Worm (Caenorhabditis elegans) whole organism, L1 larva: ENCODE data around the gene R02F2.10.
A peak's percentile ranks its signal among the peaks of the same experiment; 100 is the strongest.

Experiments
- C04F5.9 ChIP-seq: sonication (generic microtip); optimal IDR thresholded peaks from 2 replicates; lab custom pipeline; 2016; ENCODE audit warnings: missing genetic modification characterization, missing compliant biosample characterization
- C16A3.4 ChIP-seq: fragments of 150-350 bp; optimal IDR thresholded peaks from 2 replicates; lab custom pipeline; 2014; ENCODE audit warnings: missing biosample characterization, missing genetic modification characterization
- Y116A8C.19 ChIP-seq: sonication (generic microtip); optimal IDR thresholded peaks from 2 replicates; lab custom pipeline; 2016; ENCODE audit warnings: missing compliant biosample characterization, missing genetic modification characterization, borderline replicate concordance
- aha-1 ChIP-seq: fragments of 150-350 bp; optimal IDR thresholded peaks from 2 replicates; lab custom pipeline; 2014; ENCODE audit warnings: missing biosample characterization, missing genetic modification characterization
- aly-2 ChIP-seq: fragments of 150-350 bp; optimal IDR thresholded peaks from 2 replicates; lab custom pipeline; 2014; ENCODE audit warnings: missing biosample characterization, missing genetic modification characterization
- ama-1 ChIP-seq: fragments of 150-350 bp; optimal IDR thresholded peaks from 2 replicates; lab custom pipeline; 2014
- ceh-8 ChIP-seq: fragments of 200-800 bp; sonication (Bioruptor generic); optimal IDR thresholded peaks from 2 replicates; lab custom pipeline; 2018; ENCODE audit warnings: mild to moderate bottlenecking, missing genetic modification characterization, moderate library complexity, missing compliant biosample characterization
- ceh-88 ChIP-seq: fragments of 200-800 bp; sonication (Bioruptor generic); IDR thresholded peaks from 2 replicates; pipeline ENCODE4 v1.3.6; 2022; ENCODE audit warnings: missing genetic modification characterization, missing compliant biosample characterization
- ceh-90 ChIP-seq: sonication (generic microtip); optimal IDR thresholded peaks from 2 replicates; lab custom pipeline; 2016; ENCODE audit warnings: missing genetic modification characterization, missing compliant biosample characterization
- dsc-1 ChIP-seq: sonication (generic microtip); optimal IDR thresholded peaks from 2 replicates; lab custom pipeline; 2016; ENCODE audit warnings: mild to moderate bottlenecking, missing genetic modification characterization, missing compliant biosample characterization
- efl-1 ChIP-seq, 4 experiments: fragments of 150-350 bp; optimal IDR thresholded peaks in 3 of 4; peaks in 1 of 4; 1 replicate in 1 of 4; 2 replicates in 3 of 4; lab custom pipeline; 2014; ENCODE audit warnings: missing biosample characterization in 2 of 4, missing genetic modification characterization in 2 of 4, missing genetic modification reagents in 2 of 4
- egl-27 ChIP-seq, 2 experiments: fragments of 150-350 bp in 1 of 2; sonication (generic microtip); optimal IDR thresholded peaks; 3 replicates each; lab custom pipeline; 2017 to 2018; ENCODE audit warnings: missing biosample characterization in 2 of 2, missing genetic modification characterization in 2 of 2, missing genetic modification reagents in 2 of 2
- fkh-10 ChIP-seq: sonication (generic microtip); optimal IDR thresholded peaks from 2 replicates; lab custom pipeline; 2017; ENCODE audit warnings: missing biosample characterization, missing genetic modification reagents, missing genetic modification characterization
- fos-1 ChIP-seq: fragments of 150-350 bp; optimal IDR thresholded peaks from 2 replicates; lab custom pipeline; 2014; ENCODE audit warnings: missing biosample characterization, missing genetic modification characterization
- grh-1 ChIP-seq: fragments of 200-800 bp; sonication (Bioruptor generic); IDR thresholded peaks from 2 replicates; pipeline ENCODE4 v1.3.6; 2022; ENCODE audit warnings: missing genetic modification reagents, missing genetic modification characterization, missing compliant biosample characterization
- lin-15B ChIP-seq: fragments of 150-350 bp; sonication (generic microtip); optimal IDR thresholded peaks from 3 replicates; lab custom pipeline; 2014; ENCODE audit warnings: missing biosample characterization, missing genetic modification characterization
- lin-35 ChIP-seq, 2 experiments: fragments of 150-350 bp; optimal IDR thresholded peaks; 2 replicates each; lab custom pipeline; 2014; ENCODE audit warnings: missing biosample characterization in 2 of 2, missing genetic modification characterization in 2 of 2, missing genetic modification reagents in 2 of 2
- lin-39 ChIP-seq: fragments of 150-350 bp; optimal IDR thresholded peaks from 2 replicates; lab custom pipeline; 2014; ENCODE audit warnings: missing biosample characterization, missing genetic modification reagents, missing genetic modification characterization
- lir-3 ChIP-seq: sonication (generic microtip); optimal IDR thresholded peaks from 2 replicates; lab custom pipeline; 2016; ENCODE audit warnings: mild to moderate bottlenecking, missing genetic modification characterization, moderate library complexity, missing compliant biosample characterization; ENCODE audit not compliant: poor library complexity
- lsy-2 ChIP-seq, 2 experiments: fragments of 150-350 bp; optimal IDR thresholded peaks; 2 replicates each; lab custom pipeline; 2014; ENCODE audit warnings: missing biosample characterization in 2 of 2, missing genetic modification characterization in 2 of 2
- mab-9 ChIP-seq: fragments of 200-800 bp; sonication (Bioruptor generic); IDR thresholded peaks from 2 replicates; pipeline ENCODE4 v1.3.6; 2022; ENCODE audit warnings: missing genetic modification reagents, missing genetic modification characterization, missing compliant biosample characterization
- nhr-19 ChIP-seq: fragments of 200-800 bp; sonication (Bioruptor generic); conservative IDR thresholded peaks from 2 replicates; pipeline ENCODE4 v1.3.6; 2022; ENCODE audit warnings: missing genetic modification characterization, missing compliant biosample characterization
- nhr-237 ChIP-seq: fragments of 150-350 bp; optimal IDR thresholded peaks from 2 replicates; lab custom pipeline; 2014; ENCODE audit warnings: missing biosample characterization, missing genetic modification characterization
- nhr-28 ChIP-seq: fragments of 150-350 bp; optimal IDR thresholded peaks from 2 replicates; lab custom pipeline; 2014; ENCODE audit warnings: missing biosample characterization, missing genetic modification characterization
- nhr-47 ChIP-seq: sonication (generic microtip); optimal IDR thresholded peaks from 2 replicates; lab custom pipeline; 2016; ENCODE audit warnings: mild to moderate bottlenecking, missing genetic modification characterization, moderate library complexity, missing compliant biosample characterization
- nhr-71 ChIP-seq: sonication (generic microtip); optimal IDR thresholded peaks from 2 replicates; lab custom pipeline; 2016; ENCODE audit warnings: mild to moderate bottlenecking, missing genetic modification characterization, moderate library complexity, missing compliant biosample characterization
- nhr-76 ChIP-seq: sonication (generic microtip); optimal IDR thresholded peaks from 2 replicates; lab custom pipeline; 2017; ENCODE audit warnings: missing biosample characterization, missing genetic modification characterization
- nhr-77 ChIP-seq: fragments of 150-350 bp; optimal IDR thresholded peaks from 2 replicates; lab custom pipeline; 2014; ENCODE audit warnings: missing biosample characterization, missing genetic modification characterization
- pax-3 ChIP-seq: fragments of 200-800 bp; sonication (Bioruptor generic); optimal IDR thresholded peaks from 2 replicates; lab custom pipeline; 2018; ENCODE audit warnings: mild to moderate bottlenecking, missing genetic modification characterization, moderate library complexity, missing compliant biosample characterization
- rnt-1 ChIP-seq: sonication (generic microtip); optimal IDR thresholded peaks from 2 replicates; lab custom pipeline; 2016; ENCODE audit warnings: mild to moderate bottlenecking, missing genetic modification characterization, moderate library complexity, missing compliant biosample characterization
- skn-1 ChIP-seq: fragments of 150-350 bp; optimal IDR thresholded peaks from 2 replicates; lab custom pipeline; 2014; ENCODE audit warnings: missing biosample characterization, missing genetic modification characterization
- snpc-4 ChIP-seq: fragments of 150-350 bp; optimal IDR thresholded peaks from 2 replicates; lab custom pipeline; 2014; ENCODE audit warnings: missing biosample characterization, missing genetic modification characterization
- sptf-1 ChIP-seq: fragments of 150-350 bp; optimal IDR thresholded peaks from 2 replicates; lab custom pipeline; 2014; ENCODE audit warnings: missing biosample characterization, missing genetic modification characterization
- sup-37 ChIP-seq: fragments of 200-800 bp; sonication (Bioruptor generic); optimal IDR thresholded peaks from 2 replicates; lab custom pipeline; 2018; ENCODE audit warnings: mild to moderate bottlenecking, missing genetic modification characterization, missing compliant biosample characterization
- tbx-2 ChIP-seq: sonication (generic microtip); optimal IDR thresholded peaks from 2 replicates; lab custom pipeline; 2016; ENCODE audit warnings: missing genetic modification characterization, missing compliant biosample characterization
- unc-130 ChIP-seq: fragments of 150-350 bp; optimal IDR thresholded peaks from 2 replicates; lab custom pipeline; 2017; ENCODE audit warnings: missing biosample characterization, missing genetic modification characterization, inconsistent platforms
- unc-30 ChIP-seq: sonication (generic microtip); optimal IDR thresholded peaks from 2 replicates; lab custom pipeline; 2017; ENCODE audit warnings: missing biosample characterization, missing genetic modification characterization
- unc-62 ChIP-seq: fragments of 150-350 bp; optimal IDR thresholded peaks from 2 replicates; lab custom pipeline; 2014; ENCODE audit warnings: missing biosample characterization, missing genetic modification reagents, missing genetic modification characterization
- unc-86 ChIP-seq: sonication (generic microtip); optimal IDR thresholded peaks from 2 replicates; lab custom pipeline; 2016; ENCODE audit warnings: missing genetic modification characterization, missing compliant biosample characterization
- unc-98 ChIP-seq: fragments of 200-800 bp; sonication (Bioruptor generic); IDR thresholded peaks from 2 replicates; pipeline ENCODE4 v1.3.6; 2022; ENCODE audit warnings: missing genetic modification characterization, missing compliant biosample characterization
- zag-1 ChIP-seq: fragments of 150-350 bp; optimal IDR thresholded peaks from 2 replicates; lab custom pipeline; 2014; ENCODE audit warnings: missing biosample characterization, missing genetic modification characterization
- zip-4 ChIP-seq: fragments of 200-800 bp; sonication (Bioruptor generic); optimal IDR thresholded peaks from 2 replicates; lab custom pipeline; 2018; ENCODE audit warnings: mild to moderate bottlenecking, missing genetic modification characterization, moderate library complexity, missing compliant biosample characterization

Gene R02F2.10

ce11 chrIII:5449762-5450308, 28.3 kb upstream of the R02F2.10 start, which contains the start of gene F48E8.8 (continued):
- TF ChIP-seq nhr-28 (no peak), pax-3 (tag; lab: Kevin White, UChicago) (no peak), unc-30 (tag; lab: Kevin White, UChicago) (no peak), lin-39 (tag; lab: Kevin White, UChicago) (no peak), rnt-1 (tag; lab: Kevin White, UChicago) (peak; percentile 83), nhr-77 (tag; lab: Kevin White, UChicago) (peak; percentile 14), nhr-19 (GFP tag; lab: Robert Waterston, UW) (0 out of 2 replicates have a peak, but pooled peaks have one; percentile 36), unc-130 (peak; percentile 35), ceh-90 (tag; lab: Kevin White, UChicago) (no peak), dsc-1 (tag; lab: Kevin White, UChicago) (peak; percentile 46), nhr-71 (tag; lab: Kevin White, UChicago) (peak; percentile 74), nhr-76 (no peak), unc-86 (peak; percentile 15), fkh-10 (no peak), egl-27 (tag; optimal IDR thresholded peaks at IDR 0.05; lab: Kevin White, UChicago) (no peak), unc-98 (GFP tag; lab: Robert Waterston, UW) (no peak), zag-1 (tag; lab: Kevin White, UChicago) (no peak), efl-1 (optimal IDR thresholded peaks at IDR 0.05; lab: Kevin White, UChicago) (peak; percentile 77 to 83), efl-1 (GFP tag; optimal IDR thresholded peaks at IDR 0.05 in 1 of 2; lab: Kevin White, UChicago) (peak; percentile 65 to 96), zip-4 (GFP tag; lab: Kevin White, UChicago) (no peak), mab-9 (GFP tag; lab: Robert Waterston, UW) (peak; percentile 81), lir-3 (tag; lab: Kevin White, UChicago) (no peak), C04F5.9 (tag; lab: Kevin White, UChicago) (no peak), lsy-2 (tag; optimal IDR thresholded peaks at IDR 0.05; lab: Kevin White, UChicago) (peak; percentile 73 to 85), unc-62 (GFP tag; lab: Kevin White, UChicago) (no peak), Y116A8C.19 (tag; lab: Kevin White, UChicago) (no peak), nhr-47 (tag; lab: Kevin White, UChicago) (peak; percentile 69), ama-1 (lab: Kevin White, UChicago) (no peak), sptf-1 (no peak), fos-1 (tag; lab: Kevin White, UChicago) (no peak), tbx-2 (tag; lab: Kevin White, UChicago) (peak; percentile 81), lin-35 (GFP tag; optimal IDR thresholded peaks at IDR 0.05; lab: Kevin White, UChicago) (peak; percentile 65 to 69)

- no peak for TF ChIP-seq efl-1 (optimal IDR thresholded peaks at IDR 0.05; lab: Kevin White, UChicago)
- peak in 1 of 2 experiments; percentile 35 for TF ChIP-seq efl-1 (GFP tag; optimal IDR thresholded peaks at IDR 0.05 in 1 of 2; lab: Kevin White, UChicago)
- no peak for TF ChIP-seq C16A3.4
- TF ChIP-seq skn-1 (tag; lab: Kevin White, UChicago) = no peak
- no peak for TF ChIP-seq aha-1
- no peak for TF ChIP-seq ceh-88 (GFP tag; lab: Robert Waterston, UW)
These were observed 27.7 kb upstream of the R02F2.10 start, which contains the start of gene paa-1 for ce11 chrIII:5450430-5450829. paa-1 (plus strand) TSS chrIII:5450730.

- TF ChIP-seq C04F5.9 (tag; lab: Kevin White, UChicago) (no peak), efl-1 (optimal IDR thresholded peaks at IDR 0.05; lab: Kevin White, UChicago) (no peak), efl-1 (GFP tag; optimal IDR thresholded peaks at IDR 0.05 in 1 of 2; lab: Kevin White, UChicago) (peak in 1 of 2 experiments; percentile 82), grh-1 (GFP tag; lab: Robert Waterston, UW) (no peak)
- TF ChIP-seq, all 84 proteins: peak for 1
These were observed 24.8 kb upstream of the R02F2.10 start, which contains the start of gene F48E8.4 for ce11 chrIII:5453290-5453689. F48E8.4 (plus strand) TSS chrIII:5453590.

ce11 chrIII:5461079-5461478, 17.0 kb upstream of the R02F2.10 start, which contains the start of gene F48E8.3:
F48E8.3 (plus strand) TSS chrIII:5461379.
- TF ChIP-seq ceh-8 (GFP tag; lab: Kevin White, UChicago) = no peak
- no peak for TF ChIP-seq pax-3 (tag; lab: Kevin White, UChicago)
- TF ChIP-seq sup-37 (GFP tag; lab: Kevin White, UChicago) = no peak
- TF ChIP-seq unc-86 = no peak
- no peak for TF ChIP-seq lin-15B (tag; lab: Kevin White, UChicago)
- TF ChIP-seq snpc-4 (tag; lab: Kevin White, UChicago) = no peak
- TF ChIP-seq nhr-19 (GFP tag; lab: Robert Waterston, UW) = no peak
- TF ChIP-seq aly-2 = no peak
- no peak for TF ChIP-seq nhr-237 (tag; lab: Kevin White, UChicago)
- no peak for TF ChIP-seq nhr-77 (tag; lab: Kevin White, UChicago)
- TF ChIP-seq mab-9 (GFP tag; lab: Robert Waterston, UW) = no peak
- no peak for TF ChIP-seq aha-1
